Fruit fly (Drosophila melanogaster): ENCODE measurements around the gene CG14410.

Gene CG14410

dm6 chrX:14882536-14883118, 46.1 kb downstream of the CG14410 start, which contains the start of the genes CG45064 and CG45065:
CG45064 (minus strand) TSS chrX:14882586.
CG45065 (minus strand) TSS chrX:14882586.
- TF ChIP-seq CG17806 (tag; optimal IDR thresholded peaks at IDR 0.05) (peak; percentile 70), CG13204 (GFP tag; optimal IDR thresholded peaks at IDR 0.05) (no peak), fd96Ca (GFP tag; IDR thresholded peaks at IDR 0.05) (peak; percentile 87), Snoo (tag; optimal IDR thresholded peaks at IDR 0.05) (peak; percentile 54), CG34367 (tag; optimal IDR thresholded peaks at IDR 0.05) (peak; percentile 37), CG15710 (tag; optimal IDR thresholded peaks at IDR 0.05) (peak; percentile 61), rn (GFP tag; IDR thresholded peaks at IDR 0.05) (peak; percentile 71), CG32121 (GFP tag; IDR thresholded peaks at IDR 0.05) (peak; percentile 91), Pif1A (GFP tag; optimal IDR thresholded peaks at IDR 0.05) (peak; percentile 89), Ets98B (GFP tag; IDR thresholded peaks at IDR 0.05) (peak; percentile 93), CG8301 (tag; optimal IDR thresholded peaks at IDR 0.05) (peak; percentile 73), CG10348 (GFP tag; IDR thresholded peaks at IDR 0.05) (0 out of 2 replicates have a peak, but pooled peaks have one; percentile 38), CG8159 (tag; optimal IDR thresholded peaks at IDR 0.05) (peak; percentile 67), CG4496 (GFP tag; IDR thresholded peaks at IDR 0.05) (peak; percentile 92), CG12605 (GFP tag; IDR thresholded peaks at IDR 0.05) (peak; percentile 82), EcR (GFP tag; optimal IDR thresholded peaks at IDR 0.05) (no peak), gl (tag; optimal IDR thresholded peaks at IDR 0.05) (no peak), CG14655 (GFP tag; optimal IDR thresholded peaks at IDR 0.05) (peak; percentile 56), CG9948 (tag; optimal IDR thresholded peaks at IDR 0.05) (peak; percentile 68), D1 (tag; optimal IDR thresholded peaks at IDR 0.05) (no peak), Pif1B (GFP tag; optimal IDR thresholded peaks at IDR 0.05) (peak; percentile 85)

- TF ChIP-seq Ets98B (GFP tag; IDR thresholded peaks at IDR 0.05) (no peak), gl (tag; optimal IDR thresholded peaks at IDR 0.05) (no peak), CG17806 (tag; optimal IDR thresholded peaks at IDR 0.05) (no peak), CG32121 (GFP tag; IDR thresholded peaks at IDR 0.05) (no peak), rn (GFP tag; IDR thresholded peaks at IDR 0.05) (no peak), EcR (GFP tag; optimal IDR thresholded peaks at IDR 0.05) (no peak), CG10348 (GFP tag; IDR thresholded peaks at IDR 0.05) (no peak)
Measured at dm6 chrX:14883993-14884392, 47.5 kb downstream of the CG14410 start.

- no peak for TF ChIP-seq CG17806 (tag; optimal IDR thresholded peaks at IDR 0.05)
Measured at dm6 chrX:14885554-14885953, 49.0 kb downstream of the CG14410 start.
